Fruit fly (Drosophila melanogaster) whole organism: ENCODE measurements around the gene mub.

Source experiments
- CG8478 ChIP-seq: fragments of >200 bp; optimal IDR thresholded peaks from 2 replicates; lab custom pipeline; 2018; ENCODE audit warnings: inconsistent platforms
- Dll ChIP-seq: fragments of >200 bp; optimal IDR thresholded peaks from 2 replicates; lab custom pipeline; 2017
- EcR ChIP-seq, 2 experiments: fragments of >200 bp; optimal IDR thresholded peaks; 2 replicates each; lab custom pipeline; 2017; ENCODE audit warnings: missing biosample characterization in 2 of 2, missing genetic modification characterization in 2 of 2, missing genetic modification reagents in 2 of 2
- pan ChIP-seq: fragments of >200 bp; optimal IDR thresholded peaks from 2 replicates; lab custom pipeline; 2017
- psq ChIP-seq: fragments of >200 bp; optimal IDR thresholded peaks from 2 replicates; lab custom pipeline; 2017
- usp ChIP-seq: fragments of >200 bp; optimal IDR thresholded peaks from 2 replicates; lab custom pipeline; 2017; ENCODE audit warnings: missing biosample characterization, missing genetic modification characterization, mixed read lengths

DNA sequence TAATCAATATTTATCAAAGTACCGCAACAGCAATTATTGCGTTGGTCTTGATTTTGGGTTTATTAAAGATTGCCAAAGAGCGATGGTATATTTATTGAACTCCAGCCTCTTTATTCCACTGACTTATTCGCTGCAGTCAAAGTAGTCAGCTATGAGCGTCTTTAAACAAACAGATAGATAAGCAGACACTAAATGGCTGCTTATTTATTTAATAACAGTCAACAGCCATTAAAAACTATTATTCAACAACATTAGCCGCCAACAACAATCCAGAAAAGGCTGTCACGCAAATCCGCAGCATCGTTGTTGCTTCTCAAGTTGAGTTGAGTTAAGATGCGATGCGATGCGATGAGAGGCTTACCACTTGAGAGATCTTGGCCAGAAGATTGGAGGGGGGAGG lies 64.3 kb downstream of the mub start:
- no peak for TF ChIP-seq CG8478
- TF ChIP-seq psq (lab: Kevin White, UChicago) = no peak
- TF ChIP-seq usp (GFP tag; lab: Kevin White, UChicago) = no peak
- TF ChIP-seq Dll (lab: Kevin White, UChicago) = no peak
- no peak for TF ChIP-seq EcR (GFP tag; optimal IDR thresholded peaks at IDR 0.05; lab: Kevin White, UChicago)
- no peak for TF ChIP-seq pan
